Worm (Caenorhabditis elegans) whole organism, mixed stage, embryonic: ENCODE data around the gene daf-6.

Source experiments
- bed-3 ChIP-seq: fragments of 200-800 bp; sonication (Bioruptor generic); optimal IDR thresholded peaks from 3 replicates; lab custom pipeline; 2018; ENCODE audit warnings: mild to moderate bottlenecking, missing genetic modification characterization, moderate library complexity, missing compliant biosample characterization
- pha-4 ChIP-seq: fragments of 150-350 bp; optimal IDR thresholded peaks from 2 replicates; lab custom pipeline; 2018; ENCODE audit warnings: missing biosample characterization, missing genetic modification reagents, missing genetic modification characterization
- unc-62 ChIP-seq: fragments of 150-350 bp; optimal IDR thresholded peaks from 2 replicates; lab custom pipeline; 2014; ENCODE audit warnings: missing biosample characterization, missing genetic modification reagents, missing genetic modification characterization

DNA sequence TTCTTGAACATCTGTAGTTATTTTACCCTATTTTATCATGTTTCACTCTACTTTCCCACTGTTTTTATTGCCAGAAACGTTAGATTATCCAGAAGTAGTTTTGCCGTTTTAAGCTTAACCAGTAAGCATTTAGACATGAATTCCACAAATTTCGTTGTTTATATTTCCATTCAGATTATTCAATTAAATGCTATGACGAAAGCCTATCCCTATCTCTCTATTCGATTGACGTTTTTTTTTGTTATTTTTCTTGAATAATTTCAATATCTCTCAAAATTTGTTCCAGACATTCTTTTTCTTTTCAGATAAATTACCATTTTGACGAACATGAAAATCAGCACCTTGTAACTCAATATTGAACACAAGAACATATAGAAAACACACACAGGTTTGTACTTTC, 30.2 kb downstream of the daf-6 start, which contains the start of gene npr-40:
- TF ChIP-seq pha-4 (no peak), bed-3 (no peak), unc-62 (GFP tag; lab: Kevin White, UChicago) (no peak)
